Worm (Caenorhabditis elegans): ENCODE results near the gene col-141.

The col-141 gene

ce11 chrV:6792565-6792964 is 36.9 kb upstream of the col-141 start, which contains the start of gene gck-2:
TSS of gene gck-2 (minus strand) at chrV:6792665.
- no peak for TF ChIP-seq F26F4.8 (GFP tag; conservative IDR thresholded peaks at IDR 0.05)

ce11 chrV:6792973-6793372 is 36.5 kb upstream of the col-141 start:
- TF ChIP-seq aha-1 (tag) = no peak
- TF ChIP-seq lsy-2 (tag; optimal IDR thresholded peaks at IDR 0.05) = peak in 1 of 2 experiments; percentile 8
- no peak for TF ChIP-seq duxl-1 (tag; optimal IDR thresholded peaks at IDR 0.05; ENCODE audit: poor library complexity)

- TF ChIP-seq nhr-6 (tag; optimal IDR thresholded peaks at IDR 0.05) (no peak), rbr-2 (tag; optimal IDR thresholded peaks at IDR 0.05) (peak; percentile 21), hmg-1.1 (GFP tag; IDR thresholded peaks at IDR 0.05) (0 out of 2 replicates have a peak, but pooled peaks have one; percentile 11), set-16 (GFP tag; IDR thresholded peaks at IDR 0.05) (peak; percentile 62), mes-2 (tag; optimal IDR thresholded peaks at IDR 0.05; ENCODE audit: poor library complexity, severe bottlenecking) (peak; percentile 28), duxl-1 (tag; optimal IDR thresholded peaks at IDR 0.05; ENCODE audit: poor library complexity) (no peak)
These were observed 35.7 kb upstream of the col-141 start, which contains the start of gene ZC404.1 for ce11 chrV:6793744-6794239. TSS of gene ZC404.1 (plus strand) at chrV:6794189.

ce11 chrV:6796264-6796663 is 33.2 kb upstream of the col-141 start:
- TF ChIP-seq nhr-102 (tag; optimal IDR thresholded peaks at IDR 0.05) (no peak), Y75B8A.6 (GFP tag; IDR thresholded peaks at IDR 0.05) (no peak), nhr-237 (tag; optimal IDR thresholded peaks at IDR 0.05) (no peak), lin-1 (GFP tag; IDR thresholded peaks at IDR 0.05) (no peak), lin-39 (tag; optimal IDR thresholded peaks at IDR 0.05) (no peak), ama-1 (optimal IDR thresholded peaks at IDR 0.05) (no peak), zip-2 (tag; optimal IDR thresholded peaks at IDR 0.05) (no peak), daf-12 (tag; optimal IDR thresholded peaks at IDR 0.05) (no peak), arid-1 (GFP tag; conservative IDR thresholded peaks at IDR 0.05) (no peak), mdl-1 (tag; optimal IDR thresholded peaks at IDR 0.05) (no peak), tra-1 (GFP tag; IDR thresholded peaks at IDR 0.05) (no peak), nhr-6 (tag; optimal IDR thresholded peaks at IDR 0.05) (no peak), Y105C5A.15 (GFP tag; IDR thresholded peaks at IDR 0.05) (no peak), mes-2 (tag; optimal IDR thresholded peaks at IDR 0.05; ENCODE audit: poor library complexity, severe bottlenecking) (no peak), aly-2 (tag; optimal IDR thresholded peaks at IDR 0.05) (no peak), nhr-42 (GFP tag; IDR thresholded peaks at IDR 0.05) (no peak), daf-16 (GFP tag; optimal IDR thresholded peaks at IDR 0.05) (no peak), daf-16 (tag; optimal IDR thresholded peaks at IDR 0.05) (no peak), cey-2 (tag; optimal IDR thresholded peaks at IDR 0.05; ENCODE audit: borderline replicate concordance, insufficient read depth) (no peak), aha-1 (tag) (no peak), nhr-41 (GFP tag; IDR thresholded peaks at IDR 0.05) (no peak)

- TF ChIP-seq daf-19 (GFP tag; conservative IDR thresholded peaks at IDR 0.05) (no peak), unc-39 (tag; optimal IDR thresholded peaks at IDR 0.05) (no peak), nhr-237 (tag; optimal IDR thresholded peaks at IDR 0.05) (no peak), dpl-1 (GFP tag; optimal IDR thresholded peaks at IDR 0.05) (peak; percentile 36), lin-38 (GFP tag; IDR thresholded peaks at IDR 0.05) (no peak), hlh-30 (tag; optimal IDR thresholded peaks at IDR 0.05; ENCODE audit: insufficient read depth) (peak; percentile 0), mep-1 (tag; optimal IDR thresholded peaks at IDR 0.05) (peak; percentile 56), tag-97 (GFP tag; IDR thresholded peaks at IDR 0.05) (no peak), mxl-3 (GFP tag; optimal IDR thresholded peaks at IDR 0.05) (peak; percentile 70), set-16 (GFP tag; IDR thresholded peaks at IDR 0.05) (no peak), dmd-6 (GFP tag; IDR thresholded peaks at IDR 0.05) (no peak), hlh-11 (tag; optimal IDR thresholded peaks at IDR 0.05) (no peak), fkh-10 (GFP tag; optimal IDR thresholded peaks at IDR 0.05) (no peak), lin-29 (GFP tag; IDR thresholded peaks at IDR 0.05) (no peak), nhr-102 (tag; optimal IDR thresholded peaks at IDR 0.05) (no peak), madf-9 (GFP tag; conservative IDR thresholded peaks at IDR 0.05) (no peak), F26F4.8 (GFP tag; conservative IDR thresholded peaks at IDR 0.05) (no peak), zfp-2 (tag; optimal IDR thresholded peaks at IDR 0.05) (no peak), nhr-11 (tag; optimal IDR thresholded peaks at IDR 0.05) (peak; percentile 18), daf-12 (tag; optimal IDR thresholded peaks at IDR 0.05) (no peak), daf-8 (GFP tag; IDR thresholded peaks at IDR 0.05) (no peak), hmg-1.1 (GFP tag; IDR thresholded peaks at IDR 0.05) (peak; percentile 66), dve-1 (tag; optimal IDR thresholded peaks at IDR 0.05; ENCODE audit: insufficient read depth) (peak; percentile 24)
These were observed 32.6 kb upstream of the col-141 start for ce11 chrV:6796894-6797293.

Data from whole organism, L4 larva.